Worm (Caenorhabditis elegans) whole organism, young adult: Measurements from ENCODE around the gene nyn-3.
A peak's percentile ranks its signal among the peaks of the same experiment; 100 is the strongest.

Experiments used
- B0019.2 ChIP-seq: fragments of 200-800 bp; sonication (Bioruptor generic); conservative IDR thresholded peaks from 2 replicates; pipeline ENCODE4 v1.3.6; 2022; ENCODE audit warnings: missing genetic modification reagents, missing genetic modification characterization, missing compliant biosample characterization
- B0261.1 ChIP-seq: sonication (generic microtip); optimal IDR thresholded peaks from 2 replicates; lab custom pipeline; 2016; ENCODE audit warnings: mild to moderate bottlenecking, missing genetic modification characterization, moderate library complexity, missing compliant biosample characterization
- B0336.3 ChIP-seq: fragments of 200-800 bp; sonication (Bioruptor generic); IDR thresholded peaks from 2 replicates; pipeline ENCODE4 v1.3.6; 2022; ENCODE audit warnings: missing genetic modification characterization, missing compliant biosample characterization
- C06A6.2 ChIP-seq: fragments of 200-800 bp; sonication (Bioruptor generic); conservative IDR thresholded peaks from 2 replicates; pipeline ENCODE4 v1.3.6; 2022; ENCODE audit warnings: missing genetic modification characterization, missing compliant biosample characterization
- D2030.7 ChIP-seq: fragments of 200-800 bp; sonication (Bioruptor generic); IDR thresholded peaks from 2 replicates; pipeline ENCODE4 v1.3.6; 2022; ENCODE audit warnings: missing genetic modification reagents, missing genetic modification characterization, missing compliant biosample characterization
- F33H1.4 ChIP-seq: fragments of 200-800 bp; sonication (Bioruptor generic); IDR thresholded peaks from 2 replicates; pipeline ENCODE4 v1.3.6; 2022; ENCODE audit warnings: missing genetic modification reagents, missing genetic modification characterization, missing compliant biosample characterization
- F49E8.2 ChIP-seq: sonication (generic microtip); optimal IDR thresholded peaks from 3 replicates; lab custom pipeline; 2017; ENCODE audit warnings: missing genetic modification characterization, mild to moderate bottlenecking, missing compliant biosample characterization, antibody characterized with exemption, moderate library complexity; ENCODE audit not compliant: insufficient read depth
- K11D2.4 ChIP-seq: fragments of 200-800 bp; sonication (Bioruptor generic); IDR thresholded peaks from 2 replicates; pipeline ENCODE4 v1.3.6; 2022; ENCODE audit warnings: missing genetic modification reagents, missing genetic modification characterization, missing compliant biosample characterization
- K12H6.12 ChIP-seq: fragments of 200-800 bp; sonication (Bioruptor generic); optimal IDR thresholded peaks from 2 replicates; lab custom pipeline; 2018; ENCODE audit warnings: mild to moderate bottlenecking, missing genetic modification characterization, missing compliant biosample characterization
- Y53G8AR.9 ChIP-seq: fragments of 200-800 bp; sonication (Bioruptor generic); conservative IDR thresholded peaks from 2 replicates; pipeline ENCODE4 v1.3.6; 2022; ENCODE audit warnings: missing genetic modification reagents, missing genetic modification characterization, missing compliant biosample characterization
- Y95B8A.8 ChIP-seq: fragments of 200-800 bp; sonication (Bioruptor generic); IDR thresholded peaks from 2 replicates; pipeline ENCODE4 v1.3.6; 2022; ENCODE audit warnings: missing genetic modification reagents, missing genetic modification characterization, missing compliant biosample characterization
- attf-3 ChIP-seq: fragments of 200-800 bp; sonication (Bioruptor generic); conservative IDR thresholded peaks from 2 replicates; pipeline ENCODE4 v1.3.6; 2022; ENCODE audit warnings: missing genetic modification reagents, missing genetic modification characterization, missing compliant biosample characterization
- attf-6 ChIP-seq: fragments of 200-800 bp; sonication (Bioruptor generic); IDR thresholded peaks from 2 replicates; pipeline ENCODE4 v1.3.6; 2022; ENCODE audit warnings: missing genetic modification reagents, missing genetic modification characterization, missing compliant biosample characterization
- bed-1 ChIP-seq: fragments of 200-800 bp; sonication (Bioruptor generic); IDR thresholded peaks from 2 replicates; pipeline ENCODE4 v1.3.6; 2022; ENCODE audit warnings: missing genetic modification reagents, missing genetic modification characterization, missing compliant biosample characterization
- bed-2 ChIP-seq: fragments of 200-800 bp; sonication (Bioruptor generic); IDR thresholded peaks from 2 replicates; pipeline ENCODE4 v1.3.6; 2022; ENCODE audit warnings: missing genetic modification reagents, missing genetic modification characterization, missing compliant biosample characterization
- cebp-1 ChIP-seq, 2 experiments: fragments of 200-800 bp in 1 of 2; sonication (Bioruptor generic) in 1 of 2; sonication (generic microtip) in 1 of 2; IDR thresholded peaks in 1 of 2; optimal IDR thresholded peaks in 1 of 2; 2 replicates each; pipeline versions ENCODE4 v1.3.6 to Lab custom; 2017 to 2022; ENCODE audit warnings: missing compliant biosample characterization in 2 of 2, missing genetic modification characterization in 2 of 2, mild to moderate bottlenecking in 1 of 2, missing genetic modification reagents in 1 of 2, moderate library complexity in 1 of 2
- ceh-100 ChIP-seq: fragments of 200-800 bp; sonication (Bioruptor generic); IDR thresholded peaks from 2 replicates; pipeline ENCODE4 v1.3.6; 2022; ENCODE audit warnings: missing genetic modification reagents, missing genetic modification characterization, missing compliant biosample characterization
- dpl-1 ChIP-seq: fragments of 150-350 bp; optimal IDR thresholded peaks from 2 replicates; lab custom pipeline; 2014; ENCODE audit warnings: missing biosample characterization, missing genetic modification reagents, missing genetic modification characterization
- efl-1 ChIP-seq: fragments of 150-350 bp; optimal IDR thresholded peaks from 2 replicates; lab custom pipeline; 2014; ENCODE audit warnings: missing biosample characterization, missing genetic modification reagents, missing genetic modification characterization
- egl-44 ChIP-seq: fragments of 200-800 bp; sonication (Bioruptor generic); IDR thresholded peaks from 2 replicates; pipeline ENCODE4 v1.3.6; 2022; ENCODE audit warnings: missing genetic modification reagents, missing genetic modification characterization, missing compliant biosample characterization
- egrh-3 ChIP-seq: fragments of 200-800 bp; sonication (Bioruptor generic); IDR thresholded peaks from 2 replicates; pipeline ENCODE4 v1.3.6; 2022; ENCODE audit warnings: missing genetic modification reagents, missing genetic modification characterization, missing compliant biosample characterization
- ekl-4 ChIP-seq: fragments of 200-800 bp; sonication (Bioruptor generic); IDR thresholded peaks from 2 replicates; pipeline ENCODE4 v1.3.6; 2022; ENCODE audit warnings: missing genetic modification reagents, missing genetic modification characterization, missing compliant biosample characterization
- him-1 ChIP-seq: sonication (generic microtip); optimal IDR thresholded peaks from 2 replicates; lab custom pipeline; 2016; ENCODE audit warnings: missing genotype, missing genetic modification reagents, missing genetic modification characterization, missing compliant biosample characterization
- hmg-1.2 ChIP-seq: fragments of 200-800 bp; sonication (Bioruptor generic); IDR thresholded peaks from 2 replicates; pipeline ENCODE4 v1.3.6; 2022; ENCODE audit warnings: missing genetic modification reagents, missing genetic modification characterization, missing compliant biosample characterization
- hmg-20 ChIP-seq: fragments of 200-800 bp; sonication (Bioruptor generic); IDR thresholded peaks from 2 replicates; pipeline ENCODE4 v1.3.6; 2022; ENCODE audit warnings: missing genetic modification reagents, missing genetic modification characterization, missing compliant biosample characterization
- hrde-1 ChIP-seq: sonication (generic microtip); optimal IDR thresholded peaks from 2 replicates; lab custom pipeline; 2016; ENCODE audit warnings: missing genetic modification characterization, mild to moderate bottlenecking, missing compliant biosample characterization, moderate library complexity, missing genotype, missing genetic modification reagents, borderline replicate concordance
- hsf-1 ChIP-seq: fragments of 200-800 bp; sonication (Bioruptor generic); IDR thresholded peaks from 2 replicates; pipeline ENCODE4 v1.3.6; 2022; ENCODE audit warnings: missing genetic modification reagents, missing genetic modification characterization, missing compliant biosample characterization
- lin-35 ChIP-seq, 3 experiments: fragments of 150-350 bp in 2 of 3; sonication (generic microtip) in 1 of 3; optimal IDR thresholded peaks; 2 replicates each; lab custom pipeline; 2014 to 2018; ENCODE audit warnings: missing biosample characterization in 3 of 3, missing genetic modification characterization in 3 of 3, missing genetic modification reagents in 3 of 3
- lir-1 ChIP-seq: fragments of 200-800 bp; sonication (Bioruptor generic); conservative IDR thresholded peaks from 2 replicates; pipeline ENCODE4 v1.3.6; 2022; ENCODE audit warnings: missing genetic modification reagents, missing genetic modification characterization, missing compliant biosample characterization
- lsl-1 ChIP-seq: fragments of 200-800 bp; sonication (Bioruptor generic); optimal IDR thresholded peaks from 2 replicates; lab custom pipeline; 2018; ENCODE audit warnings: mild to moderate bottlenecking, missing genetic modification characterization, moderate library complexity, missing compliant biosample characterization
- madf-6 ChIP-seq: fragments of 200-800 bp; sonication (Bioruptor generic); IDR thresholded peaks from 2 replicates; pipeline ENCODE4 v1.3.6; 2022; ENCODE audit warnings: missing genetic modification reagents, missing genetic modification characterization, missing compliant biosample characterization
- mcd-1 ChIP-seq: fragments of 200-800 bp; sonication (Bioruptor generic); IDR thresholded peaks from 2 replicates; pipeline ENCODE4 v1.3.6; 2022; ENCODE audit warnings: missing genetic modification reagents, missing genetic modification characterization, missing compliant biosample characterization
- mes-4 ChIP-seq: sonication (generic microtip); optimal IDR thresholded peaks from 2 replicates; lab custom pipeline; 2016; ENCODE audit warnings: missing genotype, missing genetic modification characterization, missing compliant biosample characterization
- mxl-1 ChIP-seq: sonication (generic microtip); optimal IDR thresholded peaks from 2 replicates; lab custom pipeline; 2016; ENCODE audit warnings: missing genetic modification characterization, missing compliant biosample characterization
- nfyb-1 ChIP-seq: fragments of 200-800 bp; sonication (Bioruptor generic); IDR thresholded peaks from 2 replicates; pipeline ENCODE4 v1.3.6; 2022; ENCODE audit warnings: missing genetic modification reagents, missing genetic modification characterization, missing compliant biosample characterization
- nhr-27 ChIP-seq: fragments of 200-800 bp; sonication (Bioruptor generic); optimal IDR thresholded peaks from 2 replicates; lab custom pipeline; 2018; ENCODE audit warnings: mild to moderate bottlenecking, missing genetic modification characterization, moderate library complexity, missing compliant biosample characterization
- nhr-80 ChIP-seq: sonication (generic microtip); optimal IDR thresholded peaks from 2 replicates; lab custom pipeline; 2016; ENCODE audit warnings: missing genetic modification characterization, missing compliant biosample characterization
- pbrm-1 ChIP-seq: fragments of 200-800 bp; sonication (Bioruptor generic); IDR thresholded peaks from 2 replicates; pipeline ENCODE4 v1.3.6; 2022; ENCODE audit warnings: missing genetic modification reagents, missing genetic modification characterization, missing compliant biosample characterization
- pha-4 ChIP-seq: fragments of 150-350 bp; sonication (generic microtip); optimal IDR thresholded peaks from 2 replicates; lab custom pipeline; 2014; ENCODE audit warnings: missing biosample characterization, missing genetic modification reagents, missing genetic modification characterization
- rcor-1 ChIP-seq: fragments of 200-800 bp; sonication (Bioruptor generic); IDR thresholded peaks from 2 replicates; pipeline ENCODE4 v1.3.6; 2022; ENCODE audit warnings: missing genetic modification reagents, missing genetic modification characterization, missing compliant biosample characterization
- rec-8 ChIP-seq, 2 experiments: sonication (generic microtip); optimal IDR thresholded peaks; 2 replicates each; lab custom pipeline; 2016; ENCODE audit warnings: mild to moderate bottlenecking in 2 of 2, missing genetic modification characterization in 2 of 2, missing genetic modification reagents in 2 of 2, missing genotype in 2 of 2, missing biosample characterization in 1 of 2, missing compliant biosample characterization in 1 of 2, moderate library complexity in 1 of 2
- sea-2 ChIP-seq: fragments of 200-800 bp; sonication (Bioruptor generic); IDR thresholded peaks from 2 replicates; pipeline ENCODE4 v1.3.6; 2022; ENCODE audit warnings: missing genetic modification characterization, missing compliant biosample characterization
- tbp1 ChIP-seq: fragments of 200-800 bp; sonication (Bioruptor generic); optimal IDR thresholded peaks from 2 replicates; lab custom pipeline; 2018; ENCODE audit warnings: mild to moderate bottlenecking, missing genetic modification characterization, missing compliant biosample characterization
- zim-3 ChIP-seq: sonication (generic microtip); optimal IDR thresholded peaks from 2 replicates; lab custom pipeline; 2017; ENCODE audit warnings: mild to moderate bottlenecking, missing genetic modification characterization, moderate library complexity, missing compliant biosample characterization
- ztf-18 ChIP-seq: sonication (generic microtip); optimal IDR thresholded peaks from 2 replicates; lab custom pipeline; 2016; ENCODE audit warnings: missing genotype, mild to moderate bottlenecking, missing genetic modification characterization, missing compliant biosample characterization
- ztf-22 ChIP-seq: fragments of 200-800 bp; sonication (Bioruptor generic); optimal IDR thresholded peaks from 2 replicates; lab custom pipeline; 2018; ENCODE audit warnings: mild to moderate bottlenecking, missing genetic modification characterization, moderate library complexity, missing compliant biosample characterization
- ztf-3 ChIP-seq: fragments of 200-800 bp; sonication (Bioruptor generic); optimal IDR thresholded peaks from 2 replicates; lab custom pipeline; 2018; ENCODE audit warnings: mild to moderate bottlenecking, missing genetic modification characterization, missing compliant biosample characterization

nyn-3 gene

ce11 chrII:6269805-6270414 lies 22.5 kb downstream of the nyn-3 start, which contains the start of gene F13H8.2 (continued):
- TF ChIP-seq pha-4 (tag; lab: Kevin White, UChicago) (no peak), lsl-1 (peak; percentile 63), hmg-20 (0 out of 2 replicates have a peak, but pooled peaks have one; percentile 43), lir-1 (GFP tag; lab: Robert Waterston, UW) (peak; percentile 69), attf-3 (peak; percentile 79), nfyb-1 (GFP tag; lab: Robert Waterston, UW) (peak; percentile 93), K12H6.12 (tag; lab: Kevin White, UChicago) (peak; percentile 35), bed-1 (no peak), mxl-1 (tag; lab: Kevin White, UChicago) (no peak), ceh-100 (peak; percentile 98), ekl-4 (GFP tag; lab: Robert Waterston, UW) (peak; percentile 86), efl-1 (GFP tag; lab: Kevin White, UChicago) (peak; percentile 76), hsf-1 (peak; percentile 37; the same call in 1 of the 2 replicates), egrh-3 (GFP tag; lab: Robert Waterston, UW) (peak; percentile 75), ztf-22 (GFP tag; lab: Kevin White, UChicago) (no peak), attf-6 (GFP tag; lab: Robert Waterston, UW) (peak; percentile 54), nhr-80 (tag; lab: Kevin White, UChicago) (peak; percentile 10), F33H1.4 (GFP tag; lab: Robert Waterston, UW) (peak; percentile 73), him-1 (tag; lab: Kevin White, UChicago) (peak; percentile 19), tbp1 (GFP tag; lab: Kevin White, UChicago) (peak; percentile 52), rec-8 (tag; optimal IDR thresholded peaks at IDR 0.05; lab: Kevin White, UChicago) (no peak), mes-4 (no peak), dpl-1 (peak; percentile 68), hmg-1.2 (peak; percentile 63), rcor-1 (GFP tag; lab: Robert Waterston, UW) (peak; percentile 92), K11D2.4 (GFP tag; lab: Robert Waterston, UW) (peak; percentile 84), D2030.7 (peak; percentile 94), bed-2 (GFP tag; lab: Robert Waterston, UW) (peak; percentile 88), ztf-18 (tag; lab: Kevin White, UChicago) (peak; percentile 56), B0019.2 (GFP tag; lab: Robert Waterston, UW) (peak; percentile 84), B0261.1 (tag; lab: Kevin White, UChicago) (no peak), pbrm-1 (GFP tag; lab: Robert Waterston, UW) (peak; percentile 92), Y95B8A.8 (GFP tag; lab: Robert Waterston, UW) (peak; percentile 52; the same call in 1 of the 2 replicates), egl-44 (GFP tag; lab: Robert Waterston, UW) (peak; percentile 66; the same call in 1 of the 2 replicates), zim-3 (peak; percentile 2), C06A6.2 (GFP tag; lab: Robert Waterston, UW) (peak; percentile 85), F49E8.2 (tag; lab: Kevin White, UChicago) (peak; percentile 6), sea-2 (no peak), ztf-3 (GFP tag; lab: Kevin White, UChicago) (no peak), hrde-1 (tag; lab: Kevin White, UChicago) (no peak), madf-6 (GFP tag; lab: Robert Waterston, UW) (peak; percentile 82), Y53G8AR.9 (GFP tag; lab: Robert Waterston, UW) (peak; percentile 61; the same call in 1 of the 2 replicates), B0336.3 (GFP tag; lab: Robert Waterston, UW) (no peak; the same call in 1 of the 2 replicates), nhr-27 (no peak), lin-35 (GFP tag; optimal IDR thresholded peaks at IDR 0.05; lab: Kevin White, UChicago) (peak in 2 of 3 experiments; percentile 24 to 94), cebp-1 (GFP tag; IDR thresholded peaks at IDR 0.05; lab: Robert Waterston, UW) (peak; percentile 48; the same call in 1 of the 2 replicates), cebp-1 (tag; optimal IDR thresholded peaks at IDR 0.05; lab: Kevin White, UChicago) (no peak), mcd-1 (peak; percentile 90)
